Worm (Caenorhabditis elegans) whole organism, L2 larva: Measurements from ENCODE around the gene gtap-1.

Experiments
- aly-2 ChIP-seq: fragments of 150-350 bp; optimal IDR thresholded peaks from 2 replicates; lab custom pipeline; 2014; ENCODE audit warnings: missing biosample characterization, missing genetic modification characterization
- ceh-16 ChIP-seq: fragments of 150-350 bp; optimal IDR thresholded peaks from 2 replicates; lab custom pipeline; 2014; ENCODE audit warnings: missing biosample characterization, missing genetic modification characterization
- egl-27 ChIP-seq: sonication (generic microtip); optimal IDR thresholded peaks from 3 replicates; lab custom pipeline; 2017; ENCODE audit warnings: missing biosample characterization, missing genetic modification reagents, missing genetic modification characterization
- mab-5 ChIP-seq: fragments of 150-350 bp; optimal IDR thresholded peaks from 2 replicates; lab custom pipeline; 2014; ENCODE audit warnings: missing biosample characterization, missing genetic modification characterization
- nhr-11 ChIP-seq: fragments of 150-350 bp; optimal IDR thresholded peaks from 2 replicates; lab custom pipeline; 2014; ENCODE audit warnings: missing biosample characterization, missing genetic modification characterization
- nhr-237 ChIP-seq: fragments of 150-350 bp; optimal IDR thresholded peaks from 2 replicates; lab custom pipeline; 2014; ENCODE audit warnings: missing biosample characterization, missing genetic modification characterization
- nhr-25 ChIP-seq: fragments of 150-350 bp; sonication (generic microtip); optimal IDR thresholded peaks from 3 replicates; lab custom pipeline; 2014; ENCODE audit warnings: missing biosample characterization, missing genetic modification characterization
- nhr-77 ChIP-seq: fragments of 150-350 bp; optimal IDR thresholded peaks from 2 replicates; lab custom pipeline; 2014; ENCODE audit warnings: missing biosample characterization, missing genetic modification characterization
- unc-62 ChIP-seq: fragments of 150-350 bp; optimal IDR thresholded peaks from 2 replicates; lab custom pipeline; 2014; ENCODE audit warnings: missing biosample characterization, missing genetic modification reagents, missing genetic modification characterization

ce11 chrII:5806563-5806962, 26.5 kb downstream of the gtap-1 start:
- TF ChIP-seq nhr-237, result no peak
- no peak for TF ChIP-seq nhr-25 (tag; lab: Kevin White, UChicago)
- TF ChIP-seq nhr-11 (tag; lab: Kevin White, UChicago), result no peak
- no peak for TF ChIP-seq nhr-77 (tag; lab: Kevin White, UChicago)
- TF ChIP-seq ceh-16 (tag; lab: Kevin White, UChicago), result no peak
- TF ChIP-seq mab-5 (tag; lab: Kevin White, UChicago), result no peak
- no peak for TF ChIP-seq aly-2 (tag; lab: Kevin White, UChicago)
- no peak for TF ChIP-seq egl-27 (tag; lab: Kevin White, UChicago)
- TF ChIP-seq unc-62 (GFP tag; lab: Kevin White, UChicago), result no peak
